Fruit fly (Drosophila melanogaster) whole organism, embryonic: ENCODE measurements around the gene CG17359.

ENCODE experiments used
- Abd-B ChIP-seq: fragments of 200-800 bp; sonication (Bioruptor generic); optimal IDR thresholded peaks from 2 replicates; lab custom pipeline; 2018; ENCODE audit warnings: missing biosample characterization, mild to moderate bottlenecking, missing genetic modification characterization, moderate library complexity
- Atf3 ChIP-seq: fragments of 200-800 bp; sonication (Bioruptor generic); optimal IDR thresholded peaks from 3 replicates; lab custom pipeline; 2016; ENCODE audit warnings: missing biosample characterization, missing genetic modification characterization
- CG11560 ChIP-seq: fragments of 200-800 bp; sonication (Bioruptor generic); IDR thresholded peaks from 3 replicates; pipeline ENCODE4 v1.3.6; 2022; ENCODE audit warnings: missing biosample characterization, missing genetic modification characterization
- CG11723 ChIP-seq: fragments of 200-800 bp; sonication (Bioruptor generic); optimal IDR thresholded peaks from 2 replicates; lab custom pipeline; 2017; ENCODE audit warnings: missing biosample characterization, mild to moderate bottlenecking, missing genetic modification characterization
- CG12071 ChIP-seq: fragments of 200-800 bp; sonication (Bioruptor generic); optimal IDR thresholded peaks from 3 replicates; lab custom pipeline; 2018; ENCODE audit warnings: missing biosample characterization, mild to moderate bottlenecking, missing genetic modification characterization
- CG12299 ChIP-seq: fragments of 200-800 bp; sonication (Bioruptor generic); optimal IDR thresholded peaks from 2 replicates; lab custom pipeline; 2018; ENCODE audit warnings: missing biosample characterization, mild to moderate bottlenecking, missing genetic modification characterization
- CG1233 ChIP-seq: fragments of 200-800 bp; sonication (Bioruptor generic); optimal IDR thresholded peaks from 4 replicates; lab custom pipeline; 2018; ENCODE audit warnings: missing biosample characterization, mild to moderate bottlenecking, missing genetic modification characterization
- CG14965 ChIP-seq: fragments of 200-800 bp; sonication (Bioruptor generic); optimal IDR thresholded peaks from 2 replicates; lab custom pipeline; 2016; ENCODE audit warnings: missing biosample characterization, missing genetic modification characterization, borderline replicate concordance
- CG15073 ChIP-seq: fragments of 200-800 bp; sonication (Bioruptor generic); optimal IDR thresholded peaks from 2 replicates; lab custom pipeline; 2016; ENCODE audit warnings: missing biosample characterization, missing genetic modification characterization
- CG1529 ChIP-seq: fragments of 200-800 bp; sonication (Bioruptor generic); optimal IDR thresholded peaks from 3 replicates; lab custom pipeline; 2018; ENCODE audit warnings: missing biosample characterization, missing genetic modification characterization
- CG1647 ChIP-seq: fragments of 200-800 bp; sonication (Bioruptor generic); optimal IDR thresholded peaks from 3 replicates; lab custom pipeline; 2016; ENCODE audit warnings: missing biosample characterization, missing genetic modification characterization
- CG18599 ChIP-seq: fragments of 200-800 bp; sonication (Bioruptor generic); optimal IDR thresholded peaks from 3 replicates; lab custom pipeline; 2017; ENCODE audit warnings: missing biosample characterization, missing genetic modification characterization, mild to moderate bottlenecking, moderate library complexity, missing genetic modification reagents
- CG2120 ChIP-seq: fragments of 200-800 bp; sonication (Bioruptor generic); optimal IDR thresholded peaks from 3 replicates; lab custom pipeline; 2016; ENCODE audit warnings: missing biosample characterization, missing genetic modification characterization
- CG3407 ChIP-seq: fragments of 200-800 bp; sonication (Bioruptor generic); optimal IDR thresholded peaks from 2 replicates; lab custom pipeline; 2018; ENCODE audit warnings: missing biosample characterization, mild to moderate bottlenecking, missing genetic modification characterization
- CG3847 ChIP-seq: fragments of 200-800 bp; sonication (Bioruptor generic); IDR thresholded peaks from 2 replicates; pipeline ENCODE4 v1.3.6; 2022; ENCODE audit warnings: missing biosample characterization, missing genetic modification characterization
- CG6654 ChIP-seq: fragments of 200-800 bp; sonication (Bioruptor generic); optimal IDR thresholded peaks from 2 replicates; lab custom pipeline; 2017; ENCODE audit warnings: missing biosample characterization, mild to moderate bottlenecking, missing genetic modification characterization
- CG7372 ChIP-seq: fragments of 200-800 bp; sonication (Bioruptor generic); IDR thresholded peaks from 2 replicates; pipeline ENCODE4 v1.3.6; 2022; ENCODE audit warnings: missing biosample characterization, missing genetic modification characterization
- CG7963 ChIP-seq: fragments of 200-800 bp; sonication (Bioruptor generic); IDR thresholded peaks from 3 replicates; pipeline ENCODE4 v1.3.6; 2022; ENCODE audit warnings: missing biosample characterization, missing genetic modification characterization; ENCODE audit not compliant: partially characterized antibody
- CG8281 ChIP-seq: fragments of 200-800 bp; sonication (Bioruptor generic); optimal IDR thresholded peaks from 2 replicates; lab custom pipeline; 2018; ENCODE audit warnings: missing biosample characterization, mild to moderate bottlenecking, missing genetic modification characterization, moderate library complexity
- CG8290 ChIP-seq, 3 experiments: fragments of 200-800 bp; sonication (Bioruptor generic); optimal IDR thresholded peaks; 2 replicates each; lab custom pipeline; 2016 to 2019; ENCODE audit warnings: missing biosample characterization in 3 of 3, missing genetic modification characterization in 3 of 3, mild to moderate bottlenecking in 2 of 3, moderate library complexity in 1 of 3
- CG8944 ChIP-seq: fragments of 200-800 bp; sonication (Bioruptor generic); optimal IDR thresholded peaks from 3 replicates; lab custom pipeline; 2016; ENCODE audit warnings: missing biosample characterization, missing genetic modification characterization
- CG9609 ChIP-seq: fragments of 200-800 bp; sonication (Bioruptor generic); optimal IDR thresholded peaks from 3 replicates; lab custom pipeline; 2016; ENCODE audit warnings: missing biosample characterization, missing genetic modification characterization
- D ChIP-seq, 2 experiments: fragments of 200-800 bp in 1 of 2; fragments of >200 bp in 1 of 2; sonication (Bioruptor generic) in 1 of 2; optimal IDR thresholded peaks; 2 replicates in 1 of 2; 3 replicates in 1 of 2; lab custom pipeline; 2017; ENCODE audit warnings: mild to moderate bottlenecking in 1 of 2, missing biosample characterization in 1 of 2, missing genetic modification characterization in 1 of 2, missing genetic modification reagents in 1 of 2
- Kr ChIP-seq: fragments of 200-800 bp; sonication (Bioruptor generic); optimal IDR thresholded peaks from 2 replicates; lab custom pipeline; 2017; ENCODE audit warnings: missing biosample characterization, mild to moderate bottlenecking, missing genetic modification characterization
- Lhr ChIP-seq: fragments of 200-800 bp; sonication (Bioruptor generic); optimal IDR thresholded peaks from 3 replicates; lab custom pipeline; 2017; ENCODE audit warnings: mild to moderate bottlenecking, missing biosample characterization, missing genetic modification reagents, missing genetic modification characterization
- Ptx1 ChIP-seq: fragments of 200-800 bp; sonication (Bioruptor generic); IDR thresholded peaks from 2 replicates; pipeline ENCODE4 v1.3.6; 2022; ENCODE audit warnings: missing biosample characterization, missing genetic modification characterization
- TFAM ChIP-seq: fragments of 200-800 bp; sonication (Bioruptor generic); optimal IDR thresholded peaks from 2 replicates; lab custom pipeline; 2017; ENCODE audit warnings: missing biosample characterization, missing genetic modification characterization, inconsistent platforms
- amos ChIP-seq: fragments of 200-800 bp; sonication (Bioruptor generic); IDR thresholded peaks from 2 replicates; pipeline ENCODE4 v1.3.6; 2022; ENCODE audit warnings: missing biosample characterization, missing genetic modification characterization; ENCODE audit not compliant: partially characterized antibody
- ash1 ChIP-seq: fragments of 200-800 bp; sonication (Bioruptor generic); optimal IDR thresholded peaks from 2 replicates; lab custom pipeline; 2018; ENCODE audit warnings: missing biosample characterization, mild to moderate bottlenecking, missing genetic modification characterization
- chn ChIP-seq: fragments of 200-800 bp; sonication (Bioruptor generic); optimal IDR thresholded peaks from 2 replicates; lab custom pipeline; 2016; ENCODE audit warnings: missing biosample characterization, missing genetic modification characterization
- dmrt11E ChIP-seq: fragments of 200-800 bp; sonication (Bioruptor generic); optimal IDR thresholded peaks from 3 replicates; lab custom pipeline; 2018; ENCODE audit warnings: missing biosample characterization, mild to moderate bottlenecking, missing genetic modification characterization, moderate library complexity
- gcm2 ChIP-seq: fragments of 200-800 bp; sonication (Bioruptor generic); optimal IDR thresholded peaks from 2 replicates; lab custom pipeline; 2016; ENCODE audit warnings: missing biosample characterization, missing genetic modification characterization
- grau ChIP-seq: fragments of 200-800 bp; optimal IDR thresholded peaks from 3 replicates; lab custom pipeline; 2019; ENCODE audit warnings: missing biosample characterization, mild to moderate bottlenecking, missing genetic modification characterization, moderate library complexity
- gro ChIP-seq: fragments of 200-800 bp; sonication (Bioruptor generic); optimal IDR thresholded peaks from 2 replicates; lab custom pipeline; 2016; ENCODE audit warnings: missing biosample characterization, missing genetic modification characterization
- jing ChIP-seq: fragments of 200-800 bp; sonication (Bioruptor generic); optimal IDR thresholded peaks from 2 replicates; lab custom pipeline; 2018; ENCODE audit warnings: missing biosample characterization, mild to moderate bottlenecking, missing genetic modification characterization
- klu ChIP-seq: fragments of 200-800 bp; sonication (Bioruptor generic); IDR thresholded peaks from 2 replicates; pipeline ENCODE4 v1.3.6; 2022; ENCODE audit warnings: missing biosample characterization, missing genetic modification characterization
- lov ChIP-seq, 2 experiments: fragments of 200-800 bp in 1 of 2; fragments of >200 bp in 1 of 2; sonication (Bioruptor generic) in 1 of 2; IDR thresholded peaks in 1 of 2; optimal IDR thresholded peaks in 1 of 2; 2 replicates in 1 of 2; 3 replicates in 1 of 2; pipeline versions ENCODE4 v1.3.6 to Lab custom; 2017 to 2022; ENCODE audit warnings: missing biosample characterization in 1 of 2, missing genetic modification characterization in 1 of 2
- nerfin-1 ChIP-seq: fragments of 200-800 bp; sonication (Bioruptor generic); optimal IDR thresholded peaks from 3 replicates; lab custom pipeline; 2019; ENCODE audit warnings: missing biosample characterization, mild to moderate bottlenecking, missing genetic modification characterization, moderate library complexity
- org-1 ChIP-seq: fragments of 200-800 bp; sonication (Bioruptor generic); optimal IDR thresholded peaks from 2 replicates; lab custom pipeline; 2017; ENCODE audit warnings: missing biosample characterization, missing genetic modification characterization
- peb ChIP-seq: fragments of 200-800 bp; sonication (Bioruptor generic); IDR thresholded peaks from 2 replicates; pipeline ENCODE4 v1.3.6; 2022; ENCODE audit warnings: missing biosample characterization, missing genetic modification characterization
- sc ChIP-seq, 3 experiments: fragments of >200 bp in 2 of 3; fragments of 200-800 bp in 1 of 3; sonication (Bioruptor generic) in 1 of 3; optimal IDR thresholded peaks; 2 replicates in 2 of 3; 3 replicates in 1 of 3; lab custom pipeline; 2017; ENCODE audit warnings: mild to moderate bottlenecking in 1 of 3, missing biosample characterization in 1 of 3, missing genetic modification characterization in 1 of 3, missing genetic modification reagents in 1 of 3
- sob ChIP-seq: fragments of 200-800 bp; sonication (Bioruptor generic); IDR thresholded peaks from 2 replicates; pipeline ENCODE4 v1.3.6; 2022; ENCODE audit warnings: missing biosample characterization, missing genetic modification characterization
- tna ChIP-seq: fragments of 200-800 bp; sonication (Bioruptor generic); IDR thresholded peaks from 2 replicates; pipeline ENCODE4 v1.3.6; 2022; ENCODE audit warnings: missing biosample characterization, missing genetic modification characterization; ENCODE audit not compliant: partially characterized antibody
- ttk ChIP-seq: fragments of 200-800 bp; sonication (Bioruptor generic); IDR thresholded peaks from 2 replicates; pipeline ENCODE4 v2.1.2; 2022; ENCODE audit warnings: missing biosample characterization, missing genetic modification characterization
- wdn ChIP-seq: fragments of 200-800 bp; sonication (Bioruptor generic); IDR thresholded peaks from 2 replicates; pipeline ENCODE4 v1.3.6; 2022; ENCODE audit warnings: missing biosample characterization, missing genetic modification characterization
- yki ChIP-seq: fragments of >200 bp; optimal IDR thresholded peaks from 3 replicates; lab custom pipeline; 2018
- zf30C ChIP-seq: fragments of 200-800 bp; sonication (Bioruptor generic); optimal IDR thresholded peaks from 3 replicates; lab custom pipeline; 2018; ENCODE audit warnings: missing biosample characterization, mild to moderate bottlenecking, missing genetic modification characterization
- zfh1 ChIP-seq: fragments of 200-800 bp; sonication (Bioruptor generic); IDR thresholded peaks from 3 replicates; pipeline ENCODE4 v1.3.6; 2022; ENCODE audit warnings: missing biosample characterization, missing genetic modification characterization

Gene CG17359

DNA sequence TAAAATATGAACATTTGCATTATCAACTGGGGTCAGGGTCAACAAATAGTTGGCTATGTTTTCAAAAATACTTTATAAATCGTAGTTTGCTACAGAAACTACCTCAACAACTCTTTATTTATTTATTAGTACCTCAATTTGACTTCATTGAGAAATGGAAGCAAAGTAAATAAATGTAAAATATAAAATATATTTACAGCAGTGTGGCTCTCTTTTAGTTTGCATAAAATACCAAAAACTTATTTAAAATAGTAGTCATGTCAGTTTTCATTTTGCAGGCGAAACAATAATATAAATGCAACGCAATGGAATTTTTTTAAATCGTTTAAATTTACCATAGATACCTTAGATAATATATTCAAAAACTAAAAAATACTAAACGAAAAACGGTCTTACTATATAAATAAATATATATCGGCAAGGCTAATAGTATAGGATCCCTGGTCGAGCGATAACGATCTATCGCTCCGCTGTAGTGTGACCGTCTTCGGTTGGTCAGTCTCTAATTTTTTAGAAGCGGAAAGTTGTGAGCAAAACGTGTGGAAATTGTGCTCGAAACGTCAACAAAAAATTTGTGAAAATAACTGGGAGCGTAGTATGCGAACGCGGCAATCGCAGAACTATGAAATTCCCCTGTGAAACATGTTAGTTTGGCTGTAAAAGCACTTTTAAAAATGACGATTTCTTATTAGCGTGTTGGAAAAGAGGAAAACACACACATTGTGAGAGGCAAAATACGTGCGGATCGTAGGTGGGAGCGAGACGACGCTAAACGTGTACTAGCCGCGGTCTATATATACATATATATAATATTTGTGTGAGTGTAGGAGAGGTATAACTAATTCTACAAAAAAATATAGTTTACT, 2.8 kb upstream of the CG17359 start, which contains the start of the genes Nprl3 and upSET (continued):
- TF ChIP-seq CG11723 (GFP tag; lab: Kevin White, UChicago) = no peak
- TF ChIP-seq peb (GFP tag; lab: Robert Waterston, UW) = no peak
- no peak for TF ChIP-seq Kr
- no peak for TF ChIP-seq Ptx1 (GFP tag; lab: Robert Waterston, UW)
- no peak for TF ChIP-seq lov (optimal IDR thresholded peaks at IDR 0.05; lab: Kevin White, UChicago)
- no peak for TF ChIP-seq lov (GFP tag; IDR thresholded peaks at IDR 0.05; lab: Robert Waterston, UW)
- no peak for TF ChIP-seq CG12071 (GFP tag; lab: Kevin White, UChicago)
- peak; percentile 77 for TF ChIP-seq CG7963
- no peak for TF ChIP-seq CG1647 (GFP tag; lab: Kevin White, UChicago)
- peak; percentile 11 for TF ChIP-seq CG12299 (tag; lab: Kevin White, UChicago)
- TF ChIP-seq CG9609 (GFP tag; lab: Kevin White, UChicago) = no peak
- TF ChIP-seq ttk (GFP tag; lab: Robert Waterston, UW) = no peak
- TF ChIP-seq nerfin-1 (tag; lab: Kevin White, UChicago) = no peak
- peak; percentile 22 for TF ChIP-seq grau (tag; lab: Kevin White, UChicago)
- no peak for TF ChIP-seq yki
- no peak for TF ChIP-seq CG14965 (GFP tag; lab: Kevin White, UChicago)
- no peak for TF ChIP-seq D (optimal IDR thresholded peaks at IDR 0.05; lab: Kevin White, UChicago)
- TF ChIP-seq D (GFP tag; optimal IDR thresholded peaks at IDR 0.05; lab: Kevin White, UChicago) = no peak
- no peak for TF ChIP-seq CG8290 (GFP tag; optimal IDR thresholded peaks at IDR 0.05; lab: Kevin White, UChicago)
- no peak for TF ChIP-seq CG8290 (tag; optimal IDR thresholded peaks at IDR 0.05; lab: Kevin White, UChicago)
- no peak for TF ChIP-seq CG7372 (GFP tag; lab: Robert Waterston, UW)
- TF ChIP-seq gcm2 (GFP tag; lab: Kevin White, UChicago) = no peak
- no peak for TF ChIP-seq Atf3 (GFP tag; lab: Kevin White, UChicago)
- TF ChIP-seq sob = no peak
- TF ChIP-seq CG8944 (GFP tag; lab: Kevin White, UChicago) = no peak
- TF ChIP-seq ash1 = no peak
- TF ChIP-seq zf30C (GFP tag; lab: Kevin White, UChicago) = no peak
- no peak for TF ChIP-seq wdn
- no peak for TF ChIP-seq CG1233 (GFP tag; lab: Kevin White, UChicago)
- peak; percentile 95 for TF ChIP-seq amos (GFP tag; lab: Robert Waterston, UW)
- peak; percentile 83 for TF ChIP-seq tna (GFP tag; lab: Robert Waterston, UW)
- TF ChIP-seq Abd-B = peak; percentile 38
- TF ChIP-seq CG3847 (GFP tag; lab: Robert Waterston, UW) = peak; percentile 44; the same call in 1 of the 2 replicates
- no peak for TF ChIP-seq TFAM (GFP tag; lab: Kevin White, UChicago)
- no peak for TF ChIP-seq CG2120 (GFP tag; lab: Kevin White, UChicago)
- TF ChIP-seq org-1 (GFP tag; lab: Kevin White, UChicago) = no peak
- TF ChIP-seq CG8281 (tag; lab: Kevin White, UChicago) = no peak
- TF ChIP-seq Lhr = peak; percentile 33
- no peak for TF ChIP-seq gro (GFP tag; lab: Kevin White, UChicago)
- no peak for TF ChIP-seq klu (GFP tag; lab: Robert Waterston, UW)
- no peak for TF ChIP-seq CG3407 (GFP tag; lab: Kevin White, UChicago)
- no peak for TF ChIP-seq CG18599 (GFP tag; lab: Kevin White, UChicago)
- no peak for TF ChIP-seq CG6654 (GFP tag; lab: Kevin White, UChicago)
- no peak for TF ChIP-seq CG15073 (GFP tag; lab: Kevin White, UChicago)
- no peak for TF ChIP-seq sc (optimal IDR thresholded peaks at IDR 0.05; lab: Kevin White, UChicago)
- no peak for TF ChIP-seq sc (GFP tag; optimal IDR thresholded peaks at IDR 0.05; lab: Kevin White, UChicago)
- no peak for TF ChIP-seq zfh1 (GFP tag; lab: Robert Waterston, UW)
- TF ChIP-seq CG1529 (GFP tag; lab: Kevin White, UChicago) = no peak
- TF ChIP-seq dmrt11E = no peak
- TF ChIP-seq CG11560 (tag; lab: Robert Waterston, UW) = no peak
- no peak for TF ChIP-seq chn
- no peak for TF ChIP-seq jing (GFP tag; lab: Kevin White, UChicago)
